Worm (Caenorhabditis elegans): ENCODE results near the gene M03E7.1.
A peak's percentile ranks its signal among the peaks of the same experiment; 100 is the strongest.

The M03E7.1 gene

ce11 chrV:5587042-5587441 is 34.4 kb upstream of the M03E7.1 start (continued):
- TF ChIP-seq alr-1 (tag; optimal IDR thresholded peaks at IDR 0.05; ENCODE audit: borderline replicate concordance) (no peak), hpl-2 (GFP tag; optimal IDR thresholded peaks at IDR 0.05) (no peak), hlh-17 (GFP tag; optimal IDR thresholded peaks at IDR 0.05; ENCODE audit: borderline replicate concordance) (no peak), nhr-12 (tag; optimal IDR thresholded peaks at IDR 0.05) (no peak), nhr-237 (tag; optimal IDR thresholded peaks at IDR 0.05) (no peak), nhr-90 (tag; optimal IDR thresholded peaks at IDR 0.05; ENCODE audit: poor library complexity) (no peak), unc-98 (GFP tag; IDR thresholded peaks at IDR 0.05) (no peak), nhr-85 (tag) (no peak), ama-1 (optimal IDR thresholded peaks at IDR 0.05) (no peak)

ce11 chrV:5587955-5588354 is 33.5 kb upstream of the M03E7.1 start:
- TF ChIP-seq vab-15 (tag; optimal IDR thresholded peaks at IDR 0.05) (no peak), lsy-2 (tag; optimal IDR thresholded peaks at IDR 0.05) (no peak), alr-1 (tag; optimal IDR thresholded peaks at IDR 0.05; ENCODE audit: borderline replicate concordance) (no peak), pag-3 (tag; optimal IDR thresholded peaks at IDR 0.05; ENCODE audit: borderline replicate concordance, insufficient read depth) (no peak), irx-1 (tag; optimal IDR thresholded peaks at IDR 0.05) (no peak), nhr-237 (tag; optimal IDR thresholded peaks at IDR 0.05) (no peak), aly-2 (tag; optimal IDR thresholded peaks at IDR 0.05) (no peak), blmp-1 (tag; optimal IDR thresholded peaks at IDR 0.05) (no peak), nhr-85 (tag) (no peak), hpl-2 (GFP tag; optimal IDR thresholded peaks at IDR 0.05) (no peak), pqm-1 (tag; optimal IDR thresholded peaks at IDR 0.05) (no peak), fkh-8 (tag; optimal IDR thresholded peaks at IDR 0.05) (no peak), fkh-4 (tag; optimal IDR thresholded peaks at IDR 0.05; ENCODE audit: borderline replicate concordance) (no peak), fos-1 (tag; optimal IDR thresholded peaks at IDR 0.05) (no peak), hlh-4 (tag; optimal IDR thresholded peaks at IDR 0.05) (no peak), dpl-1 (GFP tag; optimal IDR thresholded peaks at IDR 0.05) (no peak), egl-27 (tag; optimal IDR thresholded peaks at IDR 0.05) (no peak)

- TF ChIP-seq pax-3 (tag; optimal IDR thresholded peaks at IDR 0.05): no peak
- no peak for TF ChIP-seq nhr-90 (tag; optimal IDR thresholded peaks at IDR 0.05; ENCODE audit: poor library complexity)
- TF ChIP-seq sup-37 (GFP tag; optimal IDR thresholded peaks at IDR 0.05): no peak
- TF ChIP-seq fkh-10 (GFP tag; optimal IDR thresholded peaks at IDR 0.05): no peak
- TF ChIP-seq ama-1 (optimal IDR thresholded peaks at IDR 0.05): no peak
- no peak for TF ChIP-seq lin-13 (GFP tag; optimal IDR thresholded peaks at IDR 0.05)
- no peak for TF ChIP-seq fkh-8 (tag; optimal IDR thresholded peaks at IDR 0.05)
- TF ChIP-seq egl-13 (tag; optimal IDR thresholded peaks at IDR 0.05): no peak
- TF ChIP-seq efl-1 (optimal IDR thresholded peaks at IDR 0.05): no peak
- no peak for TF ChIP-seq efl-1 (GFP tag; optimal IDR thresholded peaks at IDR 0.05 in 1 of 2)
- TF ChIP-seq mef-2 (tag; optimal IDR thresholded peaks at IDR 0.05): no peak
These were observed 29.6 kb upstream of the M03E7.1 start for ce11 chrV:5591887-5592286.

ce11 chrV:5592323-5592722 is 29.2 kb upstream of the M03E7.1 start, which contains the start of gene vps-37:
vps-37 (plus strand) TSS chrV:5592700.
- TF ChIP-seq sup-37 (GFP tag; optimal IDR thresholded peaks at IDR 0.05) (no peak), F16B12.6 (tag; optimal IDR thresholded peaks at IDR 0.05) (peak; percentile 99), skn-1 (tag; optimal IDR thresholded peaks at IDR 0.05) (peak; percentile 57), rnt-1 (tag; optimal IDR thresholded peaks at IDR 0.05) (peak; percentile 86), nhr-84 (tag; optimal IDR thresholded peaks at IDR 0.05) (peak; percentile 43), lin-39 (tag; optimal IDR thresholded peaks at IDR 0.05) (peak; percentile 61), zip-4 (GFP tag; optimal IDR thresholded peaks at IDR 0.05) (no peak), ceh-63 (GFP tag; optimal IDR thresholded peaks at IDR 0.05) (no peak), nhr-19 (GFP tag; conservative IDR thresholded peaks at IDR 0.05) (peak; percentile 82), ztf-11 (tag; optimal IDR thresholded peaks at IDR 0.05) (peak in 1 of 2 experiments; percentile 34), nhr-12 (tag; optimal IDR thresholded peaks at IDR 0.05) (no peak), fkh-4 (tag; optimal IDR thresholded peaks at IDR 0.05; ENCODE audit: borderline replicate concordance) (no peak), mep-1 (tag; optimal IDR thresholded peaks at IDR 0.05) (peak; percentile 94), nhr-90 (tag; optimal IDR thresholded peaks at IDR 0.05; ENCODE audit: poor library complexity) (peak; percentile 74), snu-23 (GFP tag; optimal IDR thresholded peaks at IDR 0.05) (peak; percentile 88), unc-30 (tag; optimal IDR thresholded peaks at IDR 0.05) (peak; percentile 2), efl-3 (GFP tag; optimal IDR thresholded peaks at IDR 0.05) (no peak), elt-2 (tag; optimal IDR thresholded peaks at IDR 0.05) (no peak), nhr-85 (tag) (peak; percentile 81), unc-86 (tag; optimal IDR thresholded peaks at IDR 0.05) (peak; percentile 70), jun-1 (tag; optimal IDR thresholded peaks at IDR 0.05) (no peak), lin-14 (GFP tag; optimal IDR thresholded peaks at IDR 0.05) (peak; percentile 79), ets-5 (GFP tag; IDR thresholded peaks at IDR 0.05) (no peak)
